Worm (Caenorhabditis elegans) whole organism, L1 larva: ENCODE measurements around the gene cup-5.
A peak's percentile ranks its signal among the peaks of the same experiment; 100 is the strongest.

Source experiments
- C04F5.9 ChIP-seq: sonication (generic microtip); optimal IDR thresholded peaks from 2 replicates; lab custom pipeline; 2016; ENCODE audit warnings: missing genetic modification characterization, missing compliant biosample characterization
- C16A3.4 ChIP-seq: fragments of 150-350 bp; optimal IDR thresholded peaks from 2 replicates; lab custom pipeline; 2014; ENCODE audit warnings: missing biosample characterization, missing genetic modification characterization
- C34B4.2 ChIP-seq: sonication (generic microtip); optimal IDR thresholded peaks from 2 replicates; lab custom pipeline; 2017; ENCODE audit warnings: mild to moderate bottlenecking, missing genetic modification characterization, missing compliant biosample characterization
- aha-1 ChIP-seq: fragments of 150-350 bp; optimal IDR thresholded peaks from 2 replicates; lab custom pipeline; 2014; ENCODE audit warnings: missing biosample characterization, missing genetic modification characterization
- alr-1 ChIP-seq: fragments of 200-800 bp; sonication (Bioruptor generic); optimal IDR thresholded peaks from 2 replicates; lab custom pipeline; 2018; ENCODE audit warnings: borderline replicate concordance, mild to moderate bottlenecking, missing genetic modification characterization, missing compliant biosample characterization
- aly-2 ChIP-seq: fragments of 150-350 bp; optimal IDR thresholded peaks from 2 replicates; lab custom pipeline; 2014; ENCODE audit warnings: missing biosample characterization, missing genetic modification characterization
- blmp-1 ChIP-seq: fragments of 150-350 bp; optimal IDR thresholded peaks from 2 replicates; lab custom pipeline; 2014; ENCODE audit warnings: missing biosample characterization, missing genetic modification characterization
- ceh-63 ChIP-seq: fragments of 200-800 bp; sonication (Bioruptor generic); optimal IDR thresholded peaks from 2 replicates; lab custom pipeline; 2018; ENCODE audit warnings: mild to moderate bottlenecking, missing genetic modification characterization, missing compliant biosample characterization
- ceh-82 ChIP-seq, 3 experiments: fragments of 150-350 bp in 1 of 3; sonication (generic microtip) in 2 of 3; optimal IDR thresholded peaks; 2 replicates each; lab custom pipeline; 2014 to 2017; ENCODE audit warnings: missing biosample characterization in 3 of 3, missing genetic modification characterization in 3 of 3
- ceh-90 ChIP-seq: sonication (generic microtip); optimal IDR thresholded peaks from 2 replicates; lab custom pipeline; 2016; ENCODE audit warnings: missing genetic modification characterization, missing compliant biosample characterization
- dpl-1 ChIP-seq, 3 experiments: fragments of 150-350 bp in 2 of 3; sonication (generic microtip) in 1 of 3; optimal IDR thresholded peaks; 2 replicates each; lab custom pipeline; 2014 to 2017; ENCODE audit warnings: missing biosample characterization in 3 of 3, missing genetic modification characterization in 3 of 3, missing genetic modification reagents in 3 of 3
- dsc-1 ChIP-seq: sonication (generic microtip); optimal IDR thresholded peaks from 2 replicates; lab custom pipeline; 2016; ENCODE audit warnings: mild to moderate bottlenecking, missing genetic modification characterization, missing compliant biosample characterization
- efl-1 ChIP-seq, 4 experiments: fragments of 150-350 bp; optimal IDR thresholded peaks in 3 of 4; peaks in 1 of 4; 1 replicate in 1 of 4; 2 replicates in 3 of 4; lab custom pipeline; 2014; ENCODE audit warnings: missing biosample characterization in 2 of 4, missing genetic modification characterization in 2 of 4, missing genetic modification reagents in 2 of 4
- egl-27 ChIP-seq, 2 experiments: fragments of 150-350 bp in 1 of 2; sonication (generic microtip); optimal IDR thresholded peaks; 3 replicates each; lab custom pipeline; 2017 to 2018; ENCODE audit warnings: missing biosample characterization in 2 of 2, missing genetic modification characterization in 2 of 2, missing genetic modification reagents in 2 of 2
- ets-5 ChIP-seq: fragments of 200-800 bp; sonication (Bioruptor generic); IDR thresholded peaks from 2 replicates; pipeline ENCODE4 v1.3.6; 2022; ENCODE audit warnings: missing genetic modification characterization, missing compliant biosample characterization
- fkh-10 ChIP-seq: sonication (generic microtip); optimal IDR thresholded peaks from 2 replicates; lab custom pipeline; 2017; ENCODE audit warnings: missing biosample characterization, missing genetic modification reagents, missing genetic modification characterization
- fkh-8 ChIP-seq: sonication (generic microtip); optimal IDR thresholded peaks from 2 replicates; lab custom pipeline; 2016; ENCODE audit warnings: mild to moderate bottlenecking, missing genetic modification characterization, missing compliant biosample characterization
- fos-1 ChIP-seq: fragments of 150-350 bp; optimal IDR thresholded peaks from 2 replicates; lab custom pipeline; 2014; ENCODE audit warnings: missing biosample characterization, missing genetic modification characterization
- grh-1 ChIP-seq: fragments of 200-800 bp; sonication (Bioruptor generic); IDR thresholded peaks from 2 replicates; pipeline ENCODE4 v1.3.6; 2022; ENCODE audit warnings: missing genetic modification reagents, missing genetic modification characterization, missing compliant biosample characterization
- hlh-17 ChIP-seq: fragments of 200-800 bp; sonication (Bioruptor generic); optimal IDR thresholded peaks from 2 replicates; lab custom pipeline; 2018; ENCODE audit warnings: missing genetic modification characterization, mild to moderate bottlenecking, missing compliant biosample characterization, moderate library complexity, borderline replicate concordance
- irx-1 ChIP-seq: sonication (generic microtip); optimal IDR thresholded peaks from 2 replicates; lab custom pipeline; 2016; ENCODE audit warnings: missing genetic modification characterization, missing compliant biosample characterization
- lin-14 ChIP-seq: fragments of 200-800 bp; sonication (Bioruptor generic); optimal IDR thresholded peaks from 2 replicates; lab custom pipeline; 2018; ENCODE audit warnings: mild to moderate bottlenecking, missing genetic modification characterization, moderate library complexity, missing compliant biosample characterization
- lin-35 ChIP-seq, 2 experiments: fragments of 150-350 bp; optimal IDR thresholded peaks; 2 replicates each; lab custom pipeline; 2014; ENCODE audit warnings: missing biosample characterization in 2 of 2, missing genetic modification characterization in 2 of 2, missing genetic modification reagents in 2 of 2
- lin-39 ChIP-seq: fragments of 150-350 bp; optimal IDR thresholded peaks from 2 replicates; lab custom pipeline; 2014; ENCODE audit warnings: missing biosample characterization, missing genetic modification reagents, missing genetic modification characterization
- lir-3 ChIP-seq: sonication (generic microtip); optimal IDR thresholded peaks from 2 replicates; lab custom pipeline; 2016; ENCODE audit warnings: mild to moderate bottlenecking, missing genetic modification characterization, moderate library complexity, missing compliant biosample characterization; ENCODE audit not compliant: poor library complexity
- lsy-2 ChIP-seq, 2 experiments: fragments of 150-350 bp; optimal IDR thresholded peaks; 2 replicates each; lab custom pipeline; 2014; ENCODE audit warnings: missing biosample characterization in 2 of 2, missing genetic modification characterization in 2 of 2
- mef-2 ChIP-seq: fragments of 150-350 bp; optimal IDR thresholded peaks from 2 replicates; lab custom pipeline; 2014; ENCODE audit warnings: missing biosample characterization, missing genetic modification characterization
- nhr-12 ChIP-seq: sonication (generic microtip); optimal IDR thresholded peaks from 2 replicates; lab custom pipeline; 2017; ENCODE audit warnings: missing biosample characterization, missing genetic modification characterization
- nhr-19 ChIP-seq: fragments of 200-800 bp; sonication (Bioruptor generic); conservative IDR thresholded peaks from 2 replicates; pipeline ENCODE4 v1.3.6; 2022; ENCODE audit warnings: missing genetic modification characterization, missing compliant biosample characterization
- nhr-20 ChIP-seq: sonication (generic microtip); optimal IDR thresholded peaks from 2 replicates; lab custom pipeline; 2016; ENCODE audit warnings: mild to moderate bottlenecking, missing genetic modification characterization, missing compliant biosample characterization
- nhr-47 ChIP-seq: sonication (generic microtip); optimal IDR thresholded peaks from 2 replicates; lab custom pipeline; 2016; ENCODE audit warnings: mild to moderate bottlenecking, missing genetic modification characterization, moderate library complexity, missing compliant biosample characterization
- nhr-71 ChIP-seq: sonication (generic microtip); optimal IDR thresholded peaks from 2 replicates; lab custom pipeline; 2016; ENCODE audit warnings: mild to moderate bottlenecking, missing genetic modification characterization, moderate library complexity, missing compliant biosample characterization
- nhr-76 ChIP-seq: sonication (generic microtip); optimal IDR thresholded peaks from 2 replicates; lab custom pipeline; 2017; ENCODE audit warnings: missing biosample characterization, missing genetic modification characterization
- nhr-77 ChIP-seq: fragments of 150-350 bp; optimal IDR thresholded peaks from 2 replicates; lab custom pipeline; 2014; ENCODE audit warnings: missing biosample characterization, missing genetic modification characterization
- nhr-84 ChIP-seq: sonication (generic microtip); optimal IDR thresholded peaks from 2 replicates; lab custom pipeline; 2017; ENCODE audit warnings: missing biosample characterization, missing genetic modification characterization
- pax-3 ChIP-seq: fragments of 200-800 bp; sonication (Bioruptor generic); optimal IDR thresholded peaks from 2 replicates; lab custom pipeline; 2018; ENCODE audit warnings: mild to moderate bottlenecking, missing genetic modification characterization, moderate library complexity, missing compliant biosample characterization
- skn-1 ChIP-seq: fragments of 150-350 bp; optimal IDR thresholded peaks from 2 replicates; lab custom pipeline; 2014; ENCODE audit warnings: missing biosample characterization, missing genetic modification characterization
- snu-23 ChIP-seq: sonication (generic microtip); optimal IDR thresholded peaks from 2 replicates; lab custom pipeline; 2016; ENCODE audit warnings: missing genetic modification characterization, missing compliant biosample characterization
- swsn-7 ChIP-seq: sonication (generic microtip); optimal IDR thresholded peaks from 2 replicates; lab custom pipeline; 2016; ENCODE audit warnings: missing genetic modification characterization, missing compliant biosample characterization
- tbx-2 ChIP-seq: sonication (generic microtip); optimal IDR thresholded peaks from 2 replicates; lab custom pipeline; 2016; ENCODE audit warnings: missing genetic modification characterization, missing compliant biosample characterization
- unc-62 ChIP-seq: fragments of 150-350 bp; optimal IDR thresholded peaks from 2 replicates; lab custom pipeline; 2014; ENCODE audit warnings: missing biosample characterization, missing genetic modification reagents, missing genetic modification characterization
- unc-86 ChIP-seq: sonication (generic microtip); optimal IDR thresholded peaks from 2 replicates; lab custom pipeline; 2016; ENCODE audit warnings: missing genetic modification characterization, missing compliant biosample characterization
- unc-98 ChIP-seq: fragments of 200-800 bp; sonication (Bioruptor generic); IDR thresholded peaks from 2 replicates; pipeline ENCODE4 v1.3.6; 2022; ENCODE audit warnings: missing genetic modification characterization, missing compliant biosample characterization
- zag-1 ChIP-seq: fragments of 150-350 bp; optimal IDR thresholded peaks from 2 replicates; lab custom pipeline; 2014; ENCODE audit warnings: missing biosample characterization, missing genetic modification characterization
- ztf-11 ChIP-seq, 2 experiments: sonication (generic microtip); optimal IDR thresholded peaks; 2 replicates each; lab custom pipeline; 2016 to 2017; ENCODE audit warnings: missing genetic modification characterization in 2 of 2, missing biosample characterization in 1 of 2, missing compliant biosample characterization in 1 of 2
- ztf-4 ChIP-seq: fragments of 150-350 bp; optimal IDR thresholded peaks from 2 replicates; lab custom pipeline; 2014; ENCODE audit warnings: missing biosample characterization, missing genetic modification characterization

Gene cup-5

ce11 chrIII:7572781-7573400 lies 11.1 kb upstream of the cup-5 start, which contains the start of the genes rpl-9 and lpd-7 (continued):
- TF ChIP-seq C34B4.2 (no peak), hlh-17 (GFP tag; lab: Kevin White, UChicago) (no peak), aha-1 (tag; lab: Kevin White, UChicago) (no peak), ceh-82 (tag; optimal IDR thresholded peaks at IDR 0.05; lab: Kevin White, UChicago) (peak; percentile 68 to 92 (median 78)), nhr-47 (peak; percentile 82), lin-35 (GFP tag; optimal IDR thresholded peaks at IDR 0.05; lab: Kevin White, UChicago) (peak; percentile 88 to 92), fos-1 (tag; lab: Kevin White, UChicago) (peak; percentile 75), nhr-20 (tag; lab: Kevin White, UChicago) (peak; percentile 79), irx-1 (peak; percentile 41)
- TF ChIP-seq, all 84 proteins: peak for 51

ce11 chrIII:7579324-7579723 lies 4.7 kb upstream of the cup-5 start, which contains the start of gene mfsd-6:
mfsd-6 (minus strand) TSS chrIII:7579411.
- TF ChIP-seq nhr-20 (tag; lab: Kevin White, UChicago), result no peak
- TF ChIP-seq ztf-4 (tag; lab: Kevin White, UChicago), result peak; percentile 30
- TF ChIP-seq blmp-1 (tag; lab: Kevin White, UChicago), result no peak
- peak; percentile 48 for TF ChIP-seq nhr-71 (tag; lab: Kevin White, UChicago)
- no peak for TF ChIP-seq zag-1 (tag; lab: Kevin White, UChicago)
- TF ChIP-seq skn-1 (tag; lab: Kevin White, UChicago), result peak; percentile 12
- peak; percentile 19 for TF ChIP-seq pax-3
- no peak for TF ChIP-seq nhr-84 (tag; lab: Kevin White, UChicago)
- TF ChIP-seq lin-14 (GFP tag; lab: Kevin White, UChicago), result peak; percentile 54
- no peak for TF ChIP-seq unc-62 (GFP tag; lab: Kevin White, UChicago)
- TF ChIP-seq lsy-2 (tag; optimal IDR thresholded peaks at IDR 0.05; lab: Kevin White, UChicago), result peak in 1 of 2 experiments; percentile 3
- peak; percentile 43 for TF ChIP-seq fkh-8 (tag; lab: Kevin White, UChicago)
- TF ChIP-seq, all 84 proteins: peak for 7

ce11 chrIII:7580586-7580985 lies 3.4 kb upstream of the cup-5 start:
- TF ChIP-seq lir-3 (tag; lab: Kevin White, UChicago) (no peak), hlh-17 (GFP tag; lab: Kevin White, UChicago) (no peak), lsy-2 (tag; optimal IDR thresholded peaks at IDR 0.05; lab: Kevin White, UChicago) (peak; percentile 5 to 64), aly-2 (no peak), dpl-1 (GFP tag; optimal IDR thresholded peaks at IDR 0.05; lab: Kevin White, UChicago) (peak in 1 of 3 experiments; percentile 25), nhr-19 (GFP tag; lab: Robert Waterston, UW) (no peak), C16A3.4 (no peak), alr-1 (tag; lab: Kevin White, UChicago) (no peak), dsc-1 (no peak), unc-98 (GFP tag; lab: Robert Waterston, UW) (no peak), C04F5.9 (tag; lab: Kevin White, UChicago) (no peak), zag-1 (tag; lab: Kevin White, UChicago) (no peak), swsn-7 (tag; lab: Kevin White, UChicago) (peak; percentile 25), ztf-11 (tag; optimal IDR thresholded peaks at IDR 0.05; lab: Kevin White, UChicago) (no peak), mef-2 (no peak), lin-39 (tag; lab: Kevin White, UChicago) (no peak), ceh-82 (tag; optimal IDR thresholded peaks at IDR 0.05; lab: Kevin White, UChicago) (peak in 2 of 3 experiments; percentile 4 to 67), efl-1 (optimal IDR thresholded peaks at IDR 0.05; lab: Kevin White, UChicago) (peak; percentile 20 to 25), efl-1 (GFP tag; optimal IDR thresholded peaks at IDR 0.05 in 1 of 2; lab: Kevin White, UChicago) (peak in 1 of 2 experiments; percentile 21), ceh-90 (no peak), ets-5 (no peak), nhr-47 (peak; percentile 22), grh-1 (no peak), nhr-12 (tag; lab: Kevin White, UChicago) (no peak), ceh-63 (GFP tag; lab: Kevin White, UChicago) (no peak), skn-1 (tag; lab: Kevin White, UChicago) (no peak), tbx-2 (tag; lab: Kevin White, UChicago) (peak; percentile 28), fkh-10 (GFP tag; lab: Kevin White, UChicago) (peak; percentile 59), nhr-20 (tag; lab: Kevin White, UChicago) (no peak), fos-1 (tag; lab: Kevin White, UChicago) (peak; percentile 15), unc-86 (tag; lab: Kevin White, UChicago) (peak; percentile 42), egl-27 (tag; optimal IDR thresholded peaks at IDR 0.05; lab: Kevin White, UChicago) (no peak), snu-23 (GFP tag; lab: Kevin White, UChicago) (peak; percentile 42), nhr-76 (no peak), nhr-77 (tag; lab: Kevin White, UChicago) (no peak)
